Fruit fly (Drosophila melanogaster): ENCODE data around the gene tbrd-1.

tbrd-1 gene

DNA sequence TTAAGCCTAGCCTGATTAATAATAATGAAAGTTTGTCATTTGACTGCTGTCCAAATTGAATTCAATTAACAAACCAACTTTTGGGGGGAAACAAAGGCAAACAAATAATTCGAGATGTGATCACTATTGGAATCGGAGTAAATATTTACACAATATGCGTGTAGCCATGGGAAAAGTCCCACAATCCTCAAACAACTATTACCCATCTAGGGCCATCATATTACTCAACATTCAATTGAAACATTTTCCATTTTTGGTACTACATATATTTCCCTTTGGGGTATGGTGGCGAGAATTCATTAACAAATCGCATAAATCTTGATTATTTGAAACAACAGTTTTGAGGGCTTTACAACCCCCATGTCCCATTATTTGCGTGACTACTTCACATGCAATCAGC lies 26.2 kb downstream of the tbrd-1 start:
- TF ChIP-seq CG8119 (GFP tag; IDR thresholded peaks at IDR 0.05) (no peak), Sox14 (GFP tag; optimal IDR thresholded peaks at IDR 0.05) (no peak), fd59A (GFP tag; optimal IDR thresholded peaks at IDR 0.05) (no peak), fd85E (GFP tag; optimal IDR thresholded peaks at IDR 0.05) (no peak), CG16779 (tag; optimal IDR thresholded peaks at IDR 0.05) (no peak), acj6 (GFP tag; optimal IDR thresholded peaks at IDR 0.05) (no peak), Ets21C (GFP tag; optimal IDR thresholded peaks at IDR 0.05) (no peak)

- TF ChIP-seq Sox102F (GFP tag; optimal IDR thresholded peaks at IDR 0.05) (peak; percentile 51), CG3032 (tag; optimal IDR thresholded peaks at IDR 0.05) (peak; percentile 18), Hr39 (GFP tag; optimal IDR thresholded peaks at IDR 0.05) (peak; percentile 40), Eip78C (GFP tag) (peak; percentile 61), Met (GFP tag; optimal IDR thresholded peaks at IDR 0.05) (peak; percentile 45), fkh (GFP tag; optimal IDR thresholded peaks at IDR 0.05) (peak; percentile 56), svp (GFP tag) (peak; percentile 96), vri (GFP tag; optimal IDR thresholded peaks at IDR 0.05) (peak; percentile 29), CG31627 (GFP tag; optimal IDR thresholded peaks at IDR 0.05) (peak; percentile 23), Smox (GFP tag; optimal IDR thresholded peaks at IDR 0.05) (peak; percentile 47), CG10631 (GFP tag; optimal IDR thresholded peaks at IDR 0.05) (peak; percentile 3), topi (GFP tag; optimal IDR thresholded peaks at IDR 0.05) (peak; percentile 42), lz (GFP tag; optimal IDR thresholded peaks at IDR 0.05) (peak; percentile 44), CG3919 (GFP tag; optimal IDR thresholded peaks at IDR 0.05) (peak; percentile 50), Ets21C (GFP tag; optimal IDR thresholded peaks at IDR 0.05) (peak; percentile 33), Ets96B (tag; optimal IDR thresholded peaks at IDR 0.05) (peak; percentile 11), dsx (GFP tag; optimal IDR thresholded peaks at IDR 0.05; ENCODE audit: poor library complexity, severe bottlenecking) (peak; percentile 31), CG10669 (GFP tag; optimal IDR thresholded peaks at IDR 0.05) (peak; percentile 28), Hr4 (GFP tag; optimal IDR thresholded peaks at IDR 0.05) (peak; percentile 24), cyc (GFP tag; optimal IDR thresholded peaks at IDR 0.05) (peak; percentile 48), acj6 (GFP tag; optimal IDR thresholded peaks at IDR 0.05) (peak; percentile 12), Sox14 (GFP tag; optimal IDR thresholded peaks at IDR 0.05) (peak; percentile 41), CG8119 (GFP tag; IDR thresholded peaks at IDR 0.05) (0 out of 3 replicates have a peak, but pooled peaks have one; percentile 45), esn (GFP tag; optimal IDR thresholded peaks at IDR 0.05) (peak; percentile 51), OdsH (GFP tag; optimal IDR thresholded peaks at IDR 0.05) (peak; percentile 23), ss (GFP tag; optimal IDR thresholded peaks at IDR 0.05) (peak; percentile 22 to 38), eg (GFP tag; IDR thresholded peaks at IDR 0.05) (peak; percentile 58), Blimp-1 (GFP tag; optimal IDR thresholded peaks at IDR 0.05) (peak; percentile 26), Eip75B (GFP tag; optimal IDR thresholded peaks at IDR 0.05) (peak; percentile 36), pdm3 (GFP tag; optimal IDR thresholded peaks at IDR 0.05) (peak; percentile 5)
Observed at dm6 chr3R:23859365-23859804, 34.0 kb downstream of the tbrd-1 start.

- TF ChIP-seq CG6854 (GFP tag; optimal IDR thresholded peaks at IDR 0.05) (no peak), topi (GFP tag; optimal IDR thresholded peaks at IDR 0.05) (no peak), spab (GFP tag; optimal IDR thresholded peaks at IDR 0.05) (no peak), esn (GFP tag; optimal IDR thresholded peaks at IDR 0.05) (no peak), fd85E (GFP tag; optimal IDR thresholded peaks at IDR 0.05) (no peak), net (GFP tag; optimal IDR thresholded peaks at IDR 0.05) (no peak), Hr39 (GFP tag; optimal IDR thresholded peaks at IDR 0.05) (no peak), fd59A (GFP tag; optimal IDR thresholded peaks at IDR 0.05) (no peak), CG7368 (GFP tag; optimal IDR thresholded peaks at IDR 0.05) (no peak)
Observed at dm6 chr3R:23849599-23849998, 43.8 kb downstream of the tbrd-1 start.

dm6 chr3R:23846107-23846506 lies 47.3 kb downstream of the tbrd-1 start:
- no peak for TF ChIP-seq topi (GFP tag; optimal IDR thresholded peaks at IDR 0.05)

Measured in whole organism, prepupa.